Worm (Caenorhabditis elegans): ENCODE data around the gene Y54G2A.41.

Y54G2A.41 gene

DNA sequence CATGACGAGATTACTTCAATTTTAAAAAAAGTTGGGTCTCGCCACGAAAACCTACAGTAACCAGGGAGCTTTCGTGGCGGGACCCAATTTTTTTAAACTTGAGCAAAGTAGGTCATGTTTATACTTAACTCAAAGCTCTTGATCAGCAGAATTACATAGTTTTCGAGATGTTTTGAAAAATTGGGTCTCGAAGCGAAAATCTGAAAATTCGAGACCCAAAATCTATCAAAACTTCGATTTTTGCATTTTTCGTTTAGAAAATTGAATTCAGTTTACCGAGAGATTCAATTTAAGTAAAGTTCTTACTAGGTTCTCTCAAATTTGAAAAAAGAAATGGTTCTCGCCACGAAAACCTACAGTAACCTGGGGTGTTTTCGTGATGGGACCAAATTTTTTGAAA is 18.4 kb downstream of the Y54G2A.41 start:
- no peak for TF ChIP-seq pag-3 (tag; optimal IDR thresholded peaks at IDR 0.05; ENCODE audit: borderline replicate concordance)
- TF ChIP-seq sdc-2 (tag; optimal IDR thresholded peaks at IDR 0.05), result no peak
- no peak for TF ChIP-seq madf-2 (tag; optimal IDR thresholded peaks at IDR 0.05)
- TF ChIP-seq lim-6 (tag; optimal IDR thresholded peaks at IDR 0.05), result no peak
- TF ChIP-seq T23F11.4 (GFP tag; optimal IDR thresholded peaks at IDR 0.05), result no peak
- no peak for TF ChIP-seq unc-86 (tag; optimal IDR thresholded peaks at IDR 0.05)
- no peak for TF ChIP-seq unc-42 (tag; optimal IDR thresholded peaks at IDR 0.05)
- no peak for TF ChIP-seq ama-1 (optimal IDR thresholded peaks at IDR 0.05)
- TF ChIP-seq unc-55 (GFP tag; optimal IDR thresholded peaks at IDR 0.05), result no peak
- TF ChIP-seq ceh-6 (GFP tag; optimal IDR thresholded peaks at IDR 0.05), result no peak
- no peak for TF ChIP-seq rnt-1 (tag; optimal IDR thresholded peaks at IDR 0.05)
- TF ChIP-seq K02D7.2 (tag; optimal IDR thresholded peaks at IDR 0.05), result no peak
- TF ChIP-seq ceh-22 (tag; optimal IDR thresholded peaks at IDR 0.05), result no peak
- no peak for TF ChIP-seq hlh-8 (tag; optimal IDR thresholded peaks at IDR 0.05)
- TF ChIP-seq C38D4.7 (GFP tag; optimal IDR thresholded peaks at IDR 0.05), result no peak
- TF ChIP-seq ceh-9 (tag; optimal IDR thresholded peaks at IDR 0.05), result no peak
- TF ChIP-seq tbx-7 (tag; optimal IDR thresholded peaks at IDR 0.05), result no peak
- no peak for TF ChIP-seq ztf-16 (tag; optimal IDR thresholded peaks at IDR 0.05)
- no peak for TF ChIP-seq hlh-30 (tag; optimal IDR thresholded peaks at IDR 0.05; ENCODE audit: insufficient read depth)
- TF ChIP-seq syd-9 (tag; optimal IDR thresholded peaks at IDR 0.05), result no peak

DNA sequence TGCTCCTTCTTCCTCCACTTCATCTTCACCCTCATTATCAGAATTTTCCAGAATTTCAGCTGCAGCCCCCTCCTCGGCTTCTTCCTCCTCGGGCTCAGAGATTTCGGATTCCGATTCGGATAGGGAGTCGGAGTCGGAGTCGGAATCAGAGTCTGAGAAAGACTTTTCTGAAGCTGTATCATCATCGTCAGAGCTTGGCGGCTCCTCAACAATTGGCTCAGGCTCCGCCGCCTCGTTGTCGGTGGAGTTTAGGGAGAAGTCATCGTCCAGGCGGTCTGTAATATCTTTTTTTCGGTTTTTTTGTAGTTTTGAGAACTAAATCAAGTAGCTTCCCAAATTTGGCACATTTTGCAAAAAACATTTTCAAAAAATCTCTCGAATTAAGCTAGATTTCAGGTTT is 19.2 kb downstream of the Y54G2A.41 start:
- TF ChIP-seq Y22D7AL.16 (tag; optimal IDR thresholded peaks at IDR 0.05) (no peak), lin-11 (tag; optimal IDR thresholded peaks at IDR 0.05) (no peak), C08G9.2 (tag; optimal IDR thresholded peaks at IDR 0.05) (no peak)

DNA sequence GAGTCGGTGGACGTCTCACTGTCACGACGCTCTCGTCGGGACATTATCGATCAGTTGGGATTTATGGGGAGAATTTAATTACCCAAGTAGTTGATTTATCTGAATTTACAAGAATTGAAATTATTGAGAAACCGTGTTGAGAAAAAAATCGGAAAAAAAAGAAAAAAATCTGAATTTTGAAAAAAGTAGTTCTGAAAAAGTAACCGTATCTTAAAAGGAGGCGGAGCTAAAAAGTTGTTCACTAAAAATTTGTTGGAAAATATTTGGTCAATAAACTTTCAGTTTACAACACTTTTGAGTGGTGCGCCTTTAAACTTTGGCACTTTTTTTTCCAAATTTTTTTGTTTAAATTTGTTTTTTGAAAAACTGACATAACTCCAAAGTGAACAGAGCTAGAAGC is 20.0 kb downstream of the Y54G2A.41 start, which contains the start of gene Y54G2A.11:
Gene Y54G2A.11, minus strand, starts transcription at position 101 of the 400 bp plus-strand sequence.
- no peak for TF ChIP-seq lin-11 (tag; optimal IDR thresholded peaks at IDR 0.05)
- TF ChIP-seq pax-1 (tag; optimal IDR thresholded peaks at IDR 0.05), result no peak
- TF ChIP-seq ama-1 (optimal IDR thresholded peaks at IDR 0.05), result no peak
- TF ChIP-seq ceh-48 (tag; optimal IDR thresholded peaks at IDR 0.05), result no peak
- TF ChIP-seq sox-4 (tag; optimal IDR thresholded peaks at IDR 0.05), result no peak

ce11 chrIV:2772209-2772851 is 20.7 kb downstream of the Y54G2A.41 start:
- TF ChIP-seq hlh-30 (tag; optimal IDR thresholded peaks at IDR 0.05; ENCODE audit: insufficient read depth) (peak; percentile 58), syd-9 (tag; optimal IDR thresholded peaks at IDR 0.05) (no peak)

- peak; percentile 69 for TF ChIP-seq hlh-30 (tag; optimal IDR thresholded peaks at IDR 0.05; ENCODE audit: insufficient read depth)
- no peak for TF ChIP-seq che-1 (tag; optimal IDR thresholded peaks at IDR 0.05)
These were observed 21.8 kb downstream of the Y54G2A.41 start for ce11 chrIV:2773382-2773979.

DNA sequence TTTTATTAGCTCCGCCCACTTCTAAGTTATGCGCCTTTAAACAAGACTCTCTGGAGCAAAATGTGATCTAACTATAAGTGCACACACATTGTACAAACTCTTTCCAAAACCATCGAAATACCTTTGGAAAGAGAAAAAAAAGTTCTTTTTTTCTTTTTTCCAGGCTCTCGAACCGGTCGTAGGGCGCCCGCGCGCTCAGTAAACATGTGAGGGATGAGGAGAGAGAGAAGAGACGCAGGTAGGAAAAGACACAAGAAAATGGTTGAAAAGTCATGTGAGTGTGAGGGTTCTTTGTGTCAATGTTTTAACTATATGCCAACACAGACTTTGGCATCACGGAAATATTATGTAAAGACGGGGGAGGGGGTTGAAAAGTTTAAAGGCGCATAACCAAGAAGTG is 22.8 kb downstream of the Y54G2A.41 start:
- TF ChIP-seq lim-6 (tag; optimal IDR thresholded peaks at IDR 0.05) (no peak), ttx-3 (tag; optimal IDR thresholded peaks at IDR 0.05) (no peak), F13H6.1 (tag; optimal IDR thresholded peaks at IDR 0.05) (peak; percentile 13), elt-4 (tag; optimal IDR thresholded peaks at IDR 0.05) (no peak), ceh-19 (GFP tag; optimal IDR thresholded peaks at IDR 0.05) (peak; percentile 35), dmd-4 (tag; optimal IDR thresholded peaks at IDR 0.05; ENCODE audit: borderline replicate concordance) (no peak), hlh-6 (tag; optimal IDR thresholded peaks at IDR 0.05) (no peak), fax-1 (tag; optimal IDR thresholded peaks at IDR 0.05) (no peak), hlh-30 (tag; optimal IDR thresholded peaks at IDR 0.05; ENCODE audit: insufficient read depth) (peak; percentile 91), ceh-18 (tag; optimal IDR thresholded peaks at IDR 0.05) (peak; percentile 62), nfya-1 (tag; optimal IDR thresholded peaks at IDR 0.05) (peak; percentile 30), fkh-10 (GFP tag; optimal IDR thresholded peaks at IDR 0.05) (no peak), gmeb-2 (tag; optimal IDR thresholded peaks at IDR 0.05) (no peak), madf-2 (tag; optimal IDR thresholded peaks at IDR 0.05) (no peak), ceh-31 (tag; optimal IDR thresholded peaks at IDR 0.05) (peak; percentile 60), unc-55 (GFP tag; optimal IDR thresholded peaks at IDR 0.05) (no peak), fkh-6 (tag; optimal IDR thresholded peaks at IDR 0.05) (no peak), ceh-24 (tag; optimal IDR thresholded peaks at IDR 0.05) (no peak), ets-4 (tag; optimal IDR thresholded peaks at IDR 0.05) (peak; percentile 12)

All from whole organism, late embryonic.